Fruit fly (Drosophila melanogaster): Measurements from ENCODE around the gene Gs1.

The Gs1 gene

dm6 chr2L:136131-136426 is 4.2 kb downstream of the Gs1 start:
- 0 out of 3 replicates have a peak, but pooled peaks have one; percentile 29 for TF ChIP-seq ci (GFP tag; IDR thresholded peaks at IDR 0.05)
- TF ChIP-seq CG8290 (GFP tag; optimal IDR thresholded peaks at IDR 0.05): no peak
- peak in 1 of 2 experiments; percentile 24 for TF ChIP-seq CG8290 (tag; optimal IDR thresholded peaks at IDR 0.05)
- no peak for TF ChIP-seq pnt (GFP tag; optimal IDR thresholded peaks at IDR 0.05)
- TF ChIP-seq CG1602 (GFP tag; optimal IDR thresholded peaks at IDR 0.05): no peak
- 0 out of 3 replicates have a peak, but pooled peaks have one; percentile 16 for TF ChIP-seq CG17361 (GFP tag; IDR thresholded peaks at IDR 0.05)

dm6 chr2L:136747-137709 is 5.2 kb downstream of the Gs1 start:
- TF ChIP-seq grn (GFP tag; optimal IDR thresholded peaks at IDR 0.05) (peak; percentile 67), Hmr (GFP tag; optimal IDR thresholded peaks at IDR 0.05) (peak; percentile 28), CG18262 (tag; optimal IDR thresholded peaks at IDR 0.05) (no peak), CG31224 (GFP tag; IDR thresholded peaks at IDR 0.05) (no peak), CG17385 (GFP tag; optimal IDR thresholded peaks at IDR 0.05) (no peak), CG5953 (GFP tag; IDR thresholded peaks at IDR 0.05) (0 out of 2 replicates have a peak, but pooled peaks have one; percentile 22), mirr (GFP tag; optimal IDR thresholded peaks at IDR 0.05) (peak; percentile 82), sens (GFP tag) (peak; percentile 64), CG9817 (tag; optimal IDR thresholded peaks at IDR 0.05) (no peak), dysf (GFP tag; IDR thresholded peaks at IDR 0.05) (0 out of 3 replicates have a peak, but pooled peaks have one; percentile 13), exex (tag; optimal IDR thresholded peaks at IDR 0.05) (peak; percentile 96), gt (GFP tag; IDR thresholded peaks at IDR 0.05) (no peak), CG34376 (GFP tag; optimal IDR thresholded peaks at IDR 0.05) (peak; percentile 74), sr (GFP tag; IDR thresholded peaks at IDR 0.05) (0 out of 3 replicates have a peak, but pooled peaks have one; percentile 37), caup (GFP tag; optimal IDR thresholded peaks at IDR 0.05; ENCODE audit: severe bottlenecking) (peak; percentile 16), CG18599 (GFP tag; optimal IDR thresholded peaks at IDR 0.05) (peak; percentile 20), Hr78 (GFP tag; optimal IDR thresholded peaks at IDR 0.05) (peak in 1 of 2 experiments; percentile 55), CG1233 (GFP tag; optimal IDR thresholded peaks at IDR 0.05) (no peak), MTF-1 (GFP tag; optimal IDR thresholded peaks at IDR 0.05; ENCODE audit: borderline replicate concordance) (no peak), CG7987 (GFP tag; optimal IDR thresholded peaks at IDR 0.05) (peak; percentile 79), NFAT (GFP tag; IDR thresholded peaks at IDR 0.05) (no peak), sug (tag; optimal IDR thresholded peaks at IDR 0.05) (peak; percentile 69), gce (GFP tag; IDR thresholded peaks at IDR 0.05) (0 out of 3 replicates have a peak, but pooled peaks have one; percentile 26), CG30431 (GFP tag; optimal IDR thresholded peaks at IDR 0.05) (no peak), Sox102F (GFP tag; optimal IDR thresholded peaks at IDR 0.05) (no peak), p53 (GFP tag; optimal IDR thresholded peaks at IDR 0.05) (no peak), CG3847 (GFP tag; IDR thresholded peaks at IDR 0.05) (peak; percentile 14; the same call in 1 of the 2 replicates), tna (GFP tag; IDR thresholded peaks at IDR 0.05; ENCODE audit: partially characterized antibody) (0 out of 2 replicates have a peak, but pooled peaks have one; percentile 14), crp (GFP tag; optimal IDR thresholded peaks at IDR 0.05) (no peak), lbe (GFP tag; optimal IDR thresholded peaks at IDR 0.05) (peak; percentile 9), CG1024 (GFP tag; IDR thresholded peaks at IDR 0.05) (0 out of 2 replicates have a peak, but pooled peaks have one; percentile 9), Ets65A (GFP tag) (peak; percentile 65), CG31441 (GFP tag; IDR thresholded peaks at IDR 0.05) (no peak), so (GFP tag; IDR thresholded peaks at IDR 0.05) (0 out of 3 replicates have a peak, but pooled peaks have one; percentile 58), CkIIα-i1 (GFP tag; IDR thresholded peaks at IDR 0.05) (no peak), CG10543 (GFP tag; optimal IDR thresholded peaks at IDR 0.05) (peak; percentile 18), Med (GFP tag) (peak; percentile 53), CG12769 (tag; optimal IDR thresholded peaks at IDR 0.05) (peak; percentile 81), Pdp1 (GFP tag; optimal IDR thresholded peaks at IDR 0.05) (peak in 1 of 2 experiments; percentile 71), cwo (GFP tag; optimal IDR thresholded peaks at IDR 0.05) (peak; percentile 35)

All from whole organism, embryonic.